Worm (Caenorhabditis elegans): Measurements from ENCODE around the gene Y32B12C.1.
"Not testable (repeated sequence)": the region's sequence is repeated elsewhere in the genome, so short reads cannot be mapped to it uniquely, and the experiment has no call there.

The Y32B12C.1 gene

ce11 chrV:16643558-16643957 lies 37.1 kb downstream of the Y32B12C.1 start, which contains the start of gene srw-77:
srw-77 (minus strand) TSS chrV:16643658.
- no peak for TF ChIP-seq ZK546.5 (tag; optimal IDR thresholded peaks at IDR 0.05)
- TF ChIP-seq ama-1 (optimal IDR thresholded peaks at IDR 0.05) = no peak
- no peak for TF ChIP-seq unc-39 (tag; optimal IDR thresholded peaks at IDR 0.05)
- no peak for TF ChIP-seq pqm-1 (tag; optimal IDR thresholded peaks at IDR 0.05)
- no peak for TF ChIP-seq fos-1 (tag; optimal IDR thresholded peaks at IDR 0.05)
- no peak for TF ChIP-seq ztf-11 (tag; optimal IDR thresholded peaks at IDR 0.05)
- TF ChIP-seq mdl-1 (tag; optimal IDR thresholded peaks at IDR 0.05) = no peak
- TF ChIP-seq lin-39 (tag; optimal IDR thresholded peaks at IDR 0.05) = no peak

- TF ChIP-seq nhr-237 (tag; optimal IDR thresholded peaks at IDR 0.05) (no peak), elt-2 (tag; optimal IDR thresholded peaks at IDR 0.05) (peak; percentile 11)
These were observed 39.0 kb downstream of the Y32B12C.1 start, which contains the start of gene W06G6.17 for ce11 chrV:16645201-16645940. W06G6.17 (minus strand) TSS chrV:16645251.

- TF ChIP-seq aly-2 (tag; optimal IDR thresholded peaks at IDR 0.05) = no peak
These were observed 40.0 kb downstream of the Y32B12C.1 start, which contains the start of gene W06G6.9 for ce11 chrV:16646372-16646771. W06G6.9 (minus strand) TSS chrV:16646472.

ce11 chrV:16647093-16647492 lies 40.7 kb downstream of the Y32B12C.1 start, which contains the start of gene W06G6.10:
W06G6.10 (minus strand) TSS chrV:16647193.
- TF ChIP-seq egl-5 (tag; optimal IDR thresholded peaks at IDR 0.05) = no peak
- TF ChIP-seq mml-1 (tag; optimal IDR thresholded peaks at IDR 0.05) = no peak
- TF ChIP-seq daf-12 (tag; optimal IDR thresholded peaks at IDR 0.05) = no peak
- TF ChIP-seq lsy-12 (tag; optimal IDR thresholded peaks at IDR 0.05) = no peak
- TF ChIP-seq nhr-237 (tag; optimal IDR thresholded peaks at IDR 0.05) = no peak
- TF ChIP-seq ama-1 (optimal IDR thresholded peaks at IDR 0.05) = no peak
- TF ChIP-seq tbx-2 (tag; optimal IDR thresholded peaks at IDR 0.05) = no peak
- TF ChIP-seq sea-2 (GFP tag; optimal IDR thresholded peaks at IDR 0.05) = no peak
- TF ChIP-seq ceh-16 (tag; optimal IDR thresholded peaks at IDR 0.05) = no peak
- TF ChIP-seq nhr-67 (tag; optimal IDR thresholded peaks at IDR 0.05) = no peak

- no peak for TF ChIP-seq elt-3 (tag; optimal IDR thresholded peaks at IDR 0.05)
- peak; percentile 12 for TF ChIP-seq elt-2 (tag; optimal IDR thresholded peaks at IDR 0.05)
These were observed 42.1 kb downstream of the Y32B12C.1 start, which contains the start of gene W06G6.20 for ce11 chrV:16648317-16649018. W06G6.20 (minus strand) TSS chrV:16648367.

ce11 chrV:16649200-16649599 lies 42.8 kb downstream of the Y32B12C.1 start, which contains the start of gene W06G6.11:
W06G6.11 (minus strand) TSS chrV:16649300.
- not testable (repeated sequence) for TF ChIP-seq mdl-1 (tag; optimal IDR thresholded peaks at IDR 0.05); nhr-43 (tag; optimal IDR thresholded peaks at IDR 0.05; ENCODE audit: poor library complexity, severe bottlenecking); unc-62 (GFP tag; optimal IDR thresholded peaks at IDR 0.05)

ce11 chrV:16654242-16654641 lies 47.8 kb downstream of the Y32B12C.1 start, which contains the start of gene W06G6.15:
W06G6.15 (plus strand) TSS chrV:16654542.
- not testable (repeated sequence) for TF ChIP-seq ceh-16 (tag; optimal IDR thresholded peaks at IDR 0.05); ama-1 (optimal IDR thresholded peaks at IDR 0.05); tbx-2 (tag; optimal IDR thresholded peaks at IDR 0.05)

All from whole organism, L3 larva.